Worm (Caenorhabditis elegans): ENCODE data around the gene srab-22.
A peak's percentile ranks its signal among the peaks of the same experiment; 100 is the strongest.

Gene srab-22

ce11 chrV:3424341-3424740 is 1.8 kb upstream of the srab-22 start, which contains the start of gene srab-21:
TSS of gene srab-21 (minus strand) at chrV:3424441.
- TF ChIP-seq efl-1 (optimal IDR thresholded peaks at IDR 0.05): no peak
- peak in 1 of 2 experiments; percentile 56 for TF ChIP-seq efl-1 (GFP tag; optimal IDR thresholded peaks at IDR 0.05 in 1 of 2)
- no peak for TF ChIP-seq ztf-4 (tag; optimal IDR thresholded peaks at IDR 0.05)

- no peak for TF ChIP-seq C04F5.9 (tag; optimal IDR thresholded peaks at IDR 0.05)
- TF ChIP-seq nhr-77 (tag; optimal IDR thresholded peaks at IDR 0.05): no peak
- TF ChIP-seq unc-62 (GFP tag; optimal IDR thresholded peaks at IDR 0.05): no peak
- TF ChIP-seq F16B12.6 (tag; optimal IDR thresholded peaks at IDR 0.05): no peak
- no peak for TF ChIP-seq C16A3.4 (tag; optimal IDR thresholded peaks at IDR 0.05)
- TF ChIP-seq tlp-1 (tag; optimal IDR thresholded peaks at IDR 0.05): no peak
- TF ChIP-seq efl-3 (GFP tag; optimal IDR thresholded peaks at IDR 0.05): no peak
These were observed 2.5 kb downstream of the srab-22 start, which contains the start of gene srab-20 for ce11 chrV:3428697-3429096. TSS of gene srab-20 (plus strand) at chrV:3428997.

DNA sequence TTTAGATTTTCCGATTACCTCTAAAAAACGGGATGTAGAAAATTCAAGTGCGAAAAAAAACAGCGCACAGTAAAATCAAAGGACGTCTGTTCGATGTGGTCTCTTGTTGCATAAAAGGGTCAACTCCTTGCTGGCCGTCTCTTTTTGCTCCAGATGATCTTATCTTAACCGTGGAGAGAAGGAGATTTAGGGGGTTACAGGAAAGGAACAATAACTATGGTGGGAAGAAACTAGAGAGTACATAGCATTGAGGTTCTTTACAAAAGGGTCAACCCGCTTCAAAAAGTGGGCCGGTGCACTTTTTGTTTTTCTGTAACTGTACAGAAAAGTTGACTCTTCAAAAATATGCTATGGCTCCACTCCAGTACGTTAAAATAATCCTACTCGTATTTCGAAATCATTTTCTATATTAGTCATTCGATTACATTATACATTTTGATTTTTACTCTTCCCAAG is 5.4 kb downstream of the srab-22 start, which contains the start of the genes T20D4.19 and srj-9:
TSS of gene T20D4.19 (minus strand) at position 101 of the 456 bp plus-strand sequence.
TSS of gene srj-9 (plus strand) at position 406 of the 456 bp plus-strand sequence.
- TF ChIP-seq dsc-1 (tag; optimal IDR thresholded peaks at IDR 0.05) (no peak), xbp-1 (tag; optimal IDR thresholded peaks at IDR 0.05) (no peak), snpc-4 (tag; optimal IDR thresholded peaks at IDR 0.05) (no peak), C04F5.9 (tag; optimal IDR thresholded peaks at IDR 0.05) (no peak), pqm-1 (tag; optimal IDR thresholded peaks at IDR 0.05) (no peak), zag-1 (tag; optimal IDR thresholded peaks at IDR 0.05) (no peak), hpl-2 (GFP tag; optimal IDR thresholded peaks at IDR 0.05) (no peak), swsn-7 (tag; optimal IDR thresholded peaks at IDR 0.05) (no peak)

ce11 chrV:3442609-3443008 is 16.4 kb downstream of the srab-22 start:
- TF ChIP-seq pax-3 (tag; optimal IDR thresholded peaks at IDR 0.05): no peak
- no peak for TF ChIP-seq efl-1 (optimal IDR thresholded peaks at IDR 0.05)
- peak in 1 of 2 experiments; percentile 71 for TF ChIP-seq efl-1 (GFP tag; optimal IDR thresholded peaks at IDR 0.05 in 1 of 2)

ce11 chrV:3444777-3445089 is 18.6 kb downstream of the srab-22 start, which contains the start of gene cfz-2:
TSS of gene cfz-2 (minus strand) at chrV:3444877.
- TF ChIP-seq ceh-82 (tag; optimal IDR thresholded peaks at IDR 0.05) (no peak), mdl-1 (tag; optimal IDR thresholded peaks at IDR 0.05) (no peak), mef-2 (tag; optimal IDR thresholded peaks at IDR 0.05) (no peak), unc-98 (GFP tag; IDR thresholded peaks at IDR 0.05) (no peak), fkh-8 (tag; optimal IDR thresholded peaks at IDR 0.05) (no peak), fkh-10 (GFP tag; optimal IDR thresholded peaks at IDR 0.05) (no peak), nhr-84 (tag; optimal IDR thresholded peaks at IDR 0.05) (no peak), nhr-77 (tag; optimal IDR thresholded peaks at IDR 0.05) (no peak), lin-14 (GFP tag; optimal IDR thresholded peaks at IDR 0.05) (no peak), snu-23 (GFP tag; optimal IDR thresholded peaks at IDR 0.05) (no peak), unc-62 (GFP tag; optimal IDR thresholded peaks at IDR 0.05) (no peak), Y116A8C.19 (tag; optimal IDR thresholded peaks at IDR 0.05; ENCODE audit: borderline replicate concordance) (no peak), lsy-2 (tag; optimal IDR thresholded peaks at IDR 0.05) (no peak), xbp-1 (tag; optimal IDR thresholded peaks at IDR 0.05) (no peak)

ce11 chrV:3445090-3445832 is 19.1 kb downstream of the srab-22 start:
- TF ChIP-seq ces-1 (GFP tag; optimal IDR thresholded peaks at IDR 0.05) (no peak), efl-1 (optimal IDR thresholded peaks at IDR 0.05) (no peak), efl-1 (GFP tag; optimal IDR thresholded peaks at IDR 0.05 in 1 of 2) (peak in 1 of 2 experiments; percentile 83)

DNA sequence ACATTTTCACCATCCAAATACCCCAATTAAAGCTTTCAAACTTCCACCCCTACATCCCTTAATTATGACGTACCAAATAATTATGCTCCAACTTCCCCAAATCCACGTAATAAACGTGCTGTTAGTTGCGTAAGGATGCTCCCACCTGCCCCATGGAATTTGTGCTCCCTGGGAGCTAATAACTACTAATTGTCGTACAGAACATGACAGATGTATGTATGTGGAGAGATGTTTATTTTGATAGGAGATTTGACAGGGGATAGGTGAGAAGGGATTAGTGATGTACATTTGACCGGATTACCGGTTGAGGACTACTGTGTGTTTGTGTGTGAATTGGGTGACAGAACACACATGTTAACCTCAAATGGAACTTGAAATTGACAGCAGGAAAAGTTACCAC is 23.6 kb downstream of the srab-22 start:
- no peak for TF ChIP-seq mep-1 (tag; optimal IDR thresholded peaks at IDR 0.05)
- no peak for TF ChIP-seq vab-15 (tag; optimal IDR thresholded peaks at IDR 0.05)
- no peak for TF ChIP-seq mef-2 (tag; optimal IDR thresholded peaks at IDR 0.05)
- TF ChIP-seq skn-1 (tag; optimal IDR thresholded peaks at IDR 0.05): no peak
- TF ChIP-seq efl-3 (GFP tag; optimal IDR thresholded peaks at IDR 0.05): no peak
- no peak for TF ChIP-seq zag-1 (tag; optimal IDR thresholded peaks at IDR 0.05)
- TF ChIP-seq unc-30 (tag; optimal IDR thresholded peaks at IDR 0.05): no peak
